In the genomic region with DNA sequence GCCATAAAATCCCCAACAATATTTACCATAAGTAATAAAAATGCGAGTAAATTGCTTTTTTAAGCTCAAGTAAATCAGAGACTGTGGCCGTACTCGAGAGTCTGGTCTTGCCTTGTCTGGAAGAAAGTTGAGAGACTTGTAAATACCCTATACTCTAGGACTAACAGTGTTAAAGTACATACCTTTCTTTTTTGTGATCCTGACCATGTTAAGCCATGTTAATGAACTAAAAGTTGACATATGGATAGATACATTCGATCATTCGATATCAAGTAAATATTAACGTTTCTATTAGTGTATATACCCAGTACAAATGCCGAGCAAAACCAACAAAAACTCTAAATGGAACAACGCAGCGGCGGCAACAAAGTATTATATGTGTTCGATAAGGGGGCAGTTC, we compare ENCODE assay signal across 5 fruit fly cellular contexts.
TF ChIP-seq lines count a peak whose summit lies in the region.

No protein-coding gene starts in this region.

- TF ChIP-seq CTCF in whole organism, embryonic (GFP tag; optimal IDR thresholded peaks at IDR 0.05; lab: Kevin White, UChicago), result no peak

TF ChIP-seq in whole organism, adult, 20 proteins besides CTCF, POLR2A, EP300 and RAD21:
- peak; percentile 0 for TF ChIP-seq CG7101 (tag; optimal IDR thresholded peaks at IDR 0.05; lab: Kevin White, UChicago)
- no peak for TF ChIP-seq Mnt (GFP tag; optimal IDR thresholded peaks at IDR 0.05; lab: Kevin White, UChicago)
- TF ChIP-seq kay (GFP tag; lab: Kevin White, UChicago; ENCODE audit: borderline replicate concordance), result peak; percentile 6
- peak; percentile 47 for TF ChIP-seq CG14711 (tag; optimal IDR thresholded peaks at IDR 0.05; lab: Kevin White, UChicago)
- TF ChIP-seq cic (GFP tag; optimal IDR thresholded peaks at IDR 0.05; lab: Kevin White, UChicago), result no peak
- no peak for TF ChIP-seq pad (GFP tag; optimal IDR thresholded peaks at IDR 0.05; lab: Kevin White, UChicago)

TF ChIP-seq in whole organism, embryonic, 481 proteins besides CTCF, POLR2A, EP300 and RAD21 (continues in another document):
- TF ChIP-seq tgo (GFP tag; IDR thresholded peaks at IDR 0.05; lab: Robert Waterston, UW), result no peak
- no peak for TF ChIP-seq en (GFP tag; optimal IDR thresholded peaks at IDR 0.05; lab: Kevin White, UChicago)
- TF ChIP-seq HmgZ (tag; optimal IDR thresholded peaks at IDR 0.05; lab: Kevin White, UChicago), result no peak
- TF ChIP-seq schlank (tag; optimal IDR thresholded peaks at IDR 0.05; lab: Kevin White, UChicago), result no peak
- peak; percentile 57 for TF ChIP-seq Blimp-1 (GFP tag; optimal IDR thresholded peaks at IDR 0.05; lab: Kevin White, UChicago)
- TF ChIP-seq Hr78 (GFP tag; optimal IDR thresholded peaks at IDR 0.05; lab: Kevin White, UChicago), result no peak
- TF ChIP-seq amos (GFP tag; IDR thresholded peaks at IDR 0.05; lab: Robert Waterston, UW; ENCODE audit: partially characterized antibody), result no peak
- TF ChIP-seq CG30431 (GFP tag; optimal IDR thresholded peaks at IDR 0.05; lab: Kevin White, UChicago), result no peak
- 0 out of 2 replicates have a peak, but pooled peaks have one; percentile 16 for TF ChIP-seq ara (GFP tag; IDR thresholded peaks at IDR 0.05; lab: Robert Waterston, UW)
- TF ChIP-seq Sry-δ (GFP tag; optimal IDR thresholded peaks at IDR 0.05; lab: Kevin White, UChicago), result peak; percentile 10
- TF ChIP-seq chif (GFP tag; optimal IDR thresholded peaks at IDR 0.05; lab: Kevin White, UChicago), result peak; percentile 20 to 26
- TF ChIP-seq prd (optimal IDR thresholded peaks at IDR 0.05; lab: Kevin White, UChicago), result no peak
- peak; percentile 40; the same call in 1 of the 3 replicates for TF ChIP-seq prd (GFP tag; IDR thresholded peaks at IDR 0.05; lab: Robert Waterston, UW)
- peak; percentile 26 for TF ChIP-seq az2 (GFP tag; optimal IDR thresholded peaks at IDR 0.05; lab: Kevin White, UChicago)
- TF ChIP-seq E2f2 (GFP tag; IDR thresholded peaks at IDR 0.05; lab: Robert Waterston, UW), result 0 out of 2 replicates have a peak, but pooled peaks have one; percentile 22
- peak; percentile 27 for TF ChIP-seq unpg (GFP tag; optimal IDR thresholded peaks at IDR 0.05; lab: Kevin White, UChicago)
- peak; percentile 38 for TF ChIP-seq CG4820 (GFP tag; optimal IDR thresholded peaks at IDR 0.05; lab: Kevin White, UChicago)
- TF ChIP-seq CG6272 (GFP tag; IDR thresholded peaks at IDR 0.05; lab: Robert Waterston, UW), result no peak
- 0 out of 2 replicates have a peak, but pooled peaks have one; percentile 7 for TF ChIP-seq Ptx1 (GFP tag; IDR thresholded peaks at IDR 0.05; lab: Robert Waterston, UW)

TF ChIP-seq in whole organism, prepupa, 60 proteins besides CTCF, POLR2A, EP300 and RAD21 (continues in another document):
- TF ChIP-seq CG16779 (tag; optimal IDR thresholded peaks at IDR 0.05; lab: Kevin White, UChicago), result peak; percentile 73
- peak; percentile 52 for TF ChIP-seq Sox15 (GFP tag; optimal IDR thresholded peaks at IDR 0.05; lab: Kevin White, UChicago)
- peak; percentile 76 for TF ChIP-seq cyc (GFP tag; optimal IDR thresholded peaks at IDR 0.05; lab: Kevin White, UChicago)
- TF ChIP-seq CG9139 (GFP tag; optimal IDR thresholded peaks at IDR 0.05; lab: Kevin White, UChicago), result peak; percentile 55
- TF ChIP-seq Smox (GFP tag; optimal IDR thresholded peaks at IDR 0.05; lab: Kevin White, UChicago), result peak; percentile 62
- peak; percentile 76 for TF ChIP-seq eg (GFP tag; IDR thresholded peaks at IDR 0.05; lab: Robert Waterston, UW)
- no peak for TF ChIP-seq Hr38 (GFP tag; optimal IDR thresholded peaks at IDR 0.05; lab: Kevin White, UChicago)
- TF ChIP-seq Hr4 (GFP tag; optimal IDR thresholded peaks at IDR 0.05; lab: Kevin White, UChicago), result peak; percentile 72
- peak; percentile 68 for TF ChIP-seq Gug (GFP tag; IDR thresholded peaks at IDR 0.05; lab: Robert Waterston, UW)
- peak; percentile 81 for TF ChIP-seq CG8119 (GFP tag; IDR thresholded peaks at IDR 0.05; lab: Robert Waterston, UW)
- TF ChIP-seq topi (GFP tag; optimal IDR thresholded peaks at IDR 0.05; lab: Kevin White, UChicago), result peak; percentile 82
- peak; percentile 66 for TF ChIP-seq vri (GFP tag; optimal IDR thresholded peaks at IDR 0.05; lab: Kevin White, UChicago)
- peak; percentile 32 to 48 for TF ChIP-seq salr (GFP tag; optimal IDR thresholded peaks at IDR 0.05; lab: Kevin White, UChicago)
- TF ChIP-seq Sox102F (GFP tag; optimal IDR thresholded peaks at IDR 0.05; lab: Kevin White, UChicago), result peak; percentile 60
- peak; percentile 82 for TF ChIP-seq net (GFP tag; optimal IDR thresholded peaks at IDR 0.05; lab: Kevin White, UChicago)
- TF ChIP-seq CG8632 (GFP tag; optimal IDR thresholded peaks at IDR 0.05; lab: Kevin White, UChicago), result peak; percentile 79
- peak; percentile 84 for TF ChIP-seq achi (GFP tag; optimal IDR thresholded peaks at IDR 0.05; lab: Kevin White, UChicago)
- peak; percentile 86 for TF ChIP-seq Eip75B (GFP tag; optimal IDR thresholded peaks at IDR 0.05; lab: Kevin White, UChicago)
- TF ChIP-seq CG6808 (GFP tag; optimal IDR thresholded peaks at IDR 0.05; lab: Kevin White, UChicago), result peak; percentile 75
- peak; percentile 83 for TF ChIP-seq CG8319 (GFP tag; optimal IDR thresholded peaks at IDR 0.05; lab: Kevin White, UChicago)
- peak; percentile 28 for TF ChIP-seq CG6854 (GFP tag; optimal IDR thresholded peaks at IDR 0.05; lab: Kevin White, UChicago)

TF ChIP-seq in whole organism, pupa, 21 proteins besides CTCF, POLR2A, EP300 and RAD21:
- TF ChIP-seq CG17806 (tag; optimal IDR thresholded peaks at IDR 0.05; lab: Kevin White, UChicago) (peak; percentile 85), CG12605 (GFP tag; IDR thresholded peaks at IDR 0.05; lab: Robert Waterston, UW) (peak; percentile 53; the same call in 1 of the 2 replicates), D1 (tag; optimal IDR thresholded peaks at IDR 0.05; lab: Kevin White, UChicago) (no peak), CG34367 (tag; optimal IDR thresholded peaks at IDR 0.05; lab: Kevin White, UChicago) (peak; percentile 73), CG14655 (GFP tag; optimal IDR thresholded peaks at IDR 0.05; lab: Kevin White, UChicago) (peak; percentile 74), rn (GFP tag; IDR thresholded peaks at IDR 0.05; lab: Robert Waterston, UW) (no peak), Snoo (tag; optimal IDR thresholded peaks at IDR 0.05; lab: Kevin White, UChicago) (peak; percentile 54), CG32121 (GFP tag; IDR thresholded peaks at IDR 0.05; lab: Robert Waterston, UW) (peak; percentile 73), CG9948 (tag; optimal IDR thresholded peaks at IDR 0.05; lab: Kevin White, UChicago) (peak; percentile 77), fd96Ca (GFP tag; IDR thresholded peaks at IDR 0.05; lab: Robert Waterston, UW) (no peak), Pif1A (GFP tag; optimal IDR thresholded peaks at IDR 0.05; lab: Kevin White, UChicago) (peak; percentile 78), gl (tag; optimal IDR thresholded peaks at IDR 0.05; lab: Kevin White, UChicago) (peak; percentile 68), CG8301 (tag; optimal IDR thresholded peaks at IDR 0.05; lab: Kevin White, UChicago) (peak; percentile 69), Ets98B (GFP tag; IDR thresholded peaks at IDR 0.05; lab: Robert Waterston, UW) (peak; percentile 81), CG13204 (GFP tag; optimal IDR thresholded peaks at IDR 0.05; lab: Kevin White, UChicago) (peak; percentile 17), Pif1B (GFP tag; optimal IDR thresholded peaks at IDR 0.05; lab: Kevin White, UChicago) (peak; percentile 80), CG10348 (GFP tag; IDR thresholded peaks at IDR 0.05; lab: Robert Waterston, UW) (no peak), CG8159 (tag; optimal IDR thresholded peaks at IDR 0.05; lab: Kevin White, UChicago) (peak; percentile 90), CG4496 (GFP tag; IDR thresholded peaks at IDR 0.05; lab: Robert Waterston, UW) (peak; percentile 82), CG15710 (tag; optimal IDR thresholded peaks at IDR 0.05; lab: Kevin White, UChicago) (peak; percentile 80), EcR (GFP tag; optimal IDR thresholded peaks at IDR 0.05; lab: Kevin White, UChicago) (peak; percentile 87)

TF ChIP-seq in whole organism, wandering third instar larva, 38 proteins besides CTCF, POLR2A, EP300 and RAD21 (continues in another document):
- no peak for TF ChIP-seq N (GFP tag; optimal IDR thresholded peaks at IDR 0.05; lab: Kevin White, UChicago)
- TF ChIP-seq Vsx2 (GFP tag; optimal IDR thresholded peaks at IDR 0.05; lab: Kevin White, UChicago; ENCODE audit: partially characterized antibody), result no peak
- TF ChIP-seq Hr83 (GFP tag; optimal IDR thresholded peaks at IDR 0.05; lab: Kevin White, UChicago; ENCODE audit: poor library complexity, severe bottlenecking), result no peak
- TF ChIP-seq sv (GFP tag; optimal IDR thresholded peaks at IDR 0.05; lab: Kevin White, UChicago), result no peak
- peak; percentile 73 for TF ChIP-seq HLH106 (tag; optimal IDR thresholded peaks at IDR 0.05; lab: Kevin White, UChicago)
- TF ChIP-seq Hr78 (GFP tag; optimal IDR thresholded peaks at IDR 0.05; lab: Kevin White, UChicago), result no peak
- no peak for TF ChIP-seq jim (GFP tag; optimal IDR thresholded peaks at IDR 0.05; lab: Kevin White, UChicago)
- peak; percentile 68 for TF ChIP-seq Sp1 (GFP tag; optimal IDR thresholded peaks at IDR 0.05; lab: Kevin White, UChicago)
- TF ChIP-seq tai (GFP tag; optimal IDR thresholded peaks at IDR 0.05; lab: Kevin White, UChicago), result peak; percentile 66
- no peak for TF ChIP-seq CrebA (GFP tag; optimal IDR thresholded peaks at IDR 0.05; lab: Kevin White, UChicago; ENCODE audit: borderline replicate concordance)
- peak; percentile 35 for TF ChIP-seq brk (GFP tag; optimal IDR thresholded peaks at IDR 0.05; lab: Kevin White, UChicago)
- TF ChIP-seq ey (GFP tag; optimal IDR thresholded peaks at IDR 0.05; lab: Kevin White, UChicago), result peak; percentile 86
- TF ChIP-seq Myc (optimal IDR thresholded peaks at IDR 0.05; lab: Kevin White, UChicago), result no peak
- TF ChIP-seq rgr (GFP tag; optimal IDR thresholded peaks at IDR 0.05; lab: Kevin White, UChicago), result peak; percentile 83
- peak; percentile 18 for TF ChIP-seq GATAd (GFP tag; optimal IDR thresholded peaks at IDR 0.05; lab: Kevin White, UChicago)
- TF ChIP-seq CG9705 (GFP tag; optimal IDR thresholded peaks at IDR 0.05; lab: Kevin White, UChicago), result no peak
- peak; percentile 54 for TF ChIP-seq dmrt93B (GFP tag; optimal IDR thresholded peaks at IDR 0.05; lab: Kevin White, UChicago)
- TF ChIP-seq sage (GFP tag; optimal IDR thresholded peaks at IDR 0.05; lab: Kevin White, UChicago), result peak; percentile 42
- TF ChIP-seq Dfd (GFP tag; optimal IDR thresholded peaks at IDR 0.05; lab: Kevin White, UChicago), result no peak
- TF ChIP-seq dsf (GFP tag; optimal IDR thresholded peaks at IDR 0.05; lab: Kevin White, UChicago; ENCODE audit: borderline replicate concordance), result peak; percentile 31
- no peak for TF ChIP-seq Mio (GFP tag; optimal IDR thresholded peaks at IDR 0.05; lab: Kevin White, UChicago)
- TF ChIP-seq br (GFP tag; optimal IDR thresholded peaks at IDR 0.05; lab: Kevin White, UChicago), result peak; percentile 85
- no peak for TF ChIP-seq Dif (GFP tag; optimal IDR thresholded peaks at IDR 0.05; lab: Kevin White, UChicago; ENCODE audit: partially characterized antibody)
- peak; percentile 90 for TF ChIP-seq h (GFP tag; optimal IDR thresholded peaks at IDR 0.05; lab: Kevin White, UChicago)
- TF ChIP-seq Jra (GFP tag; optimal IDR thresholded peaks at IDR 0.05; lab: Kevin White, UChicago), result peak; percentile 15
- no peak for TF ChIP-seq lola (GFP tag; optimal IDR thresholded peaks at IDR 0.05; lab: Kevin White, UChicago)
